Worm (Caenorhabditis elegans): ENCODE data around the gene mdt-8.

- TF ChIP-seq him-1 (tag; optimal IDR thresholded peaks at IDR 0.05) (no peak), dao-5 (tag; optimal IDR thresholded peaks at IDR 0.05) (no peak), W03F9.2 (tag; optimal IDR thresholded peaks at IDR 0.05) (no peak)
These were observed 8.8 kb upstream of the mdt-8 start, which contains the start of gene gtf-2E2 for ce11 chrII:11542385-11542784.
